Worm (Caenorhabditis elegans) whole organism, L4/young adult: ENCODE results near the gene hosl-1.

Experiments
- W03F9.2 ChIP-seq: fragments of 150-350 bp; optimal IDR thresholded peaks from 2 replicates; lab custom pipeline; 2014; ENCODE audit warnings: missing biosample characterization, missing genetic modification characterization
- dao-5 ChIP-seq: sonication (generic microtip); optimal IDR thresholded peaks from 2 replicates; lab custom pipeline; 2016; ENCODE audit warnings: missing genotype, missing genetic modification characterization, moderate library complexity, missing compliant biosample characterization
- him-1 ChIP-seq: sonication (generic microtip); optimal IDR thresholded peaks from 2 replicates; lab custom pipeline; 2016; ENCODE audit warnings: missing genotype, missing genetic modification reagents, missing genetic modification characterization, missing compliant biosample characterization

The hosl-1 gene

ce11 chrX:4691148-4691773 lies 54.3 kb downstream of the hosl-1 start, which contains the start of gene K02G10.5:
TSS of gene K02G10.5 (minus strand) at chrX:4691198.
- no peak for TF ChIP-seq him-1 (tag; lab: Kevin White, UChicago)
- TF ChIP-seq W03F9.2 (tag; lab: Kevin White, UChicago) = no peak
- no peak for TF ChIP-seq dao-5
